Worm (Caenorhabditis elegans) whole organism, late embryonic: Measurements from ENCODE around the gene F43E2.6.

Source experiments
- T23F11.4 ChIP-seq: fragments of 200-800 bp; sonication (Bioruptor generic); optimal IDR thresholded peaks from 2 replicates; lab custom pipeline; 2018; ENCODE audit warnings: mild to moderate bottlenecking, missing genetic modification characterization, missing compliant biosample characterization
- ama-1 ChIP-seq: fragments of 150-350 bp; optimal IDR thresholded peaks from 2 replicates; lab custom pipeline; 2014
- che-1 ChIP-seq: sonication (generic microtip); optimal IDR thresholded peaks from 2 replicates; lab custom pipeline; 2016; ENCODE audit warnings: mild to moderate bottlenecking, missing genetic modification characterization, missing compliant biosample characterization
- pag-3 ChIP-seq: sonication (generic microtip); optimal IDR thresholded peaks from 2 replicates; lab custom pipeline; 2016; ENCODE audit warnings: missing compliant biosample characterization, missing genetic modification characterization, borderline replicate concordance
- sox-2 ChIP-seq: fragments of 200-800 bp; sonication (Bioruptor generic); IDR thresholded peaks from 2 replicates; pipeline ENCODE4 v1.3.6; 2022; ENCODE audit warnings: missing genetic modification reagents, missing genetic modification characterization, missing compliant biosample characterization

Gene F43E2.6

ce11 chrII:7317468-7317867, 51.2 kb downstream of the F43E2.6 start, which contains the start of gene F21D12.2:
Gene F21D12.2, plus strand, starts transcription at chrII:7317768.
- TF ChIP-seq pag-3 (tag; lab: Kevin White, UChicago): no peak
- TF ChIP-seq ama-1: no peak
- TF ChIP-seq che-1: no peak
- TF ChIP-seq T23F11.4 (GFP tag; lab: Kevin White, UChicago): no peak
- TF ChIP-seq sox-2 (GFP tag; lab: Robert Waterston, UW): no peak
